Worm (Caenorhabditis elegans) whole organism, late embryonic: ENCODE results near the gene srx-114.

ENCODE experiments used
- ama-1 ChIP-seq: fragments of 150-350 bp; optimal IDR thresholded peaks from 2 replicates; lab custom pipeline; 2014
- ets-4 ChIP-seq: sonication (generic microtip); optimal IDR thresholded peaks from 2 replicates; lab custom pipeline; 2016; ENCODE audit warnings: missing genetic modification characterization, missing compliant biosample characterization
- nhr-11 ChIP-seq: fragments of 150-350 bp; optimal IDR thresholded peaks from 2 replicates; lab custom pipeline; 2014; ENCODE audit warnings: missing biosample characterization, missing genetic modification characterization
- pqm-1 ChIP-seq: sonication (generic microtip); optimal IDR thresholded peaks from 2 replicates; lab custom pipeline; 2016; ENCODE audit warnings: missing genetic modification characterization, missing compliant biosample characterization
- ref-2 ChIP-seq: sonication (generic microtip); optimal IDR thresholded peaks from 2 replicates; lab custom pipeline; 2016; ENCODE audit warnings: missing genetic modification characterization, missing compliant biosample characterization
- rnt-1 ChIP-seq: sonication (generic microtip); optimal IDR thresholded peaks from 2 replicates; lab custom pipeline; 2016; ENCODE audit warnings: missing genetic modification characterization, missing compliant biosample characterization
- sdc-2 ChIP-seq: sonication (generic microtip); optimal IDR thresholded peaks from 2 replicates; lab custom pipeline; 2016; ENCODE audit warnings: missing genotype, missing genetic modification characterization, missing compliant biosample characterization
- sox-2 ChIP-seq: fragments of 200-800 bp; sonication (Bioruptor generic); IDR thresholded peaks from 2 replicates; pipeline ENCODE4 v1.3.6; 2022; ENCODE audit warnings: missing genetic modification reagents, missing genetic modification characterization, missing compliant biosample characterization
- syd-9 ChIP-seq: sonication (generic microtip); optimal IDR thresholded peaks from 2 replicates; lab custom pipeline; 2016; ENCODE audit warnings: mild to moderate bottlenecking, missing genetic modification characterization, moderate library complexity, missing compliant biosample characterization
- tbx-2 ChIP-seq: sonication (generic microtip); optimal IDR thresholded peaks from 2 replicates; lab custom pipeline; 2016; ENCODE audit warnings: missing genetic modification characterization, missing compliant biosample characterization
- tbx-7 ChIP-seq: sonication (generic microtip); optimal IDR thresholded peaks from 2 replicates; lab custom pipeline; 2016; ENCODE audit warnings: missing genotype, missing genetic modification characterization, missing compliant biosample characterization

- TF ChIP-seq nhr-11 (tag; lab: Kevin White, UChicago) (no peak), syd-9 (tag; lab: Kevin White, UChicago) (no peak), ref-2 (no peak), pqm-1 (no peak), rnt-1 (no peak), sox-2 (GFP tag; lab: Robert Waterston, UW) (no peak), tbx-2 (tag; lab: Kevin White, UChicago) (no peak), ama-1 (no peak), tbx-7 (tag; lab: Kevin White, UChicago) (no peak), ets-4 (no peak), sdc-2 (tag; lab: Kevin White, UChicago) (no peak)
These were observed 11.9 kb downstream of the srx-114 start, which contains the start of gene tofu-6 for ce11 chrII:5420947-5421614.
